Worm (Caenorhabditis elegans) whole organism, young adult: Measurements from ENCODE around the gene upb-1.

ENCODE experiments used
- B0019.2 ChIP-seq: fragments of 200-800 bp; sonication (Bioruptor generic); conservative IDR thresholded peaks from 2 replicates; pipeline ENCODE4 v1.3.6; 2022; ENCODE audit warnings: missing genetic modification reagents, missing genetic modification characterization, missing compliant biosample characterization
- B0035.1 ChIP-seq: sonication (generic microtip); optimal IDR thresholded peaks from 2 replicates; lab custom pipeline; 2016; ENCODE audit warnings: missing genetic modification characterization, mild to moderate bottlenecking, missing compliant biosample characterization, missing genotype, missing genetic modification reagents
- B0261.1 ChIP-seq: sonication (generic microtip); optimal IDR thresholded peaks from 2 replicates; lab custom pipeline; 2016; ENCODE audit warnings: mild to moderate bottlenecking, missing genetic modification characterization, moderate library complexity, missing compliant biosample characterization
- F22D6.2 ChIP-seq: sonication (generic microtip); optimal IDR thresholded peaks from 2 replicates; lab custom pipeline; 2016; ENCODE audit warnings: mild to moderate bottlenecking, missing genetic modification characterization, missing compliant biosample characterization
- F39B2.1 ChIP-seq: fragments of 200-800 bp; sonication (Bioruptor generic); IDR thresholded peaks from 2 replicates; pipeline ENCODE4 v1.3.6; 2022; ENCODE audit warnings: missing genetic modification reagents, missing genetic modification characterization, missing compliant biosample characterization
- F49E8.2 ChIP-seq: sonication (generic microtip); optimal IDR thresholded peaks from 3 replicates; lab custom pipeline; 2017; ENCODE audit warnings: missing genetic modification characterization, mild to moderate bottlenecking, missing compliant biosample characterization, antibody characterized with exemption, moderate library complexity; ENCODE audit not compliant: insufficient read depth
- F52B5.7 ChIP-seq: sonication (generic microtip); optimal IDR thresholded peaks from 2 replicates; lab custom pipeline; 2016; ENCODE audit warnings: mild to moderate bottlenecking, missing genetic modification characterization, missing compliant biosample characterization
- K11D2.4 ChIP-seq: fragments of 200-800 bp; sonication (Bioruptor generic); IDR thresholded peaks from 2 replicates; pipeline ENCODE4 v1.3.6; 2022; ENCODE audit warnings: missing genetic modification reagents, missing genetic modification characterization, missing compliant biosample characterization
- K12H6.12 ChIP-seq: fragments of 200-800 bp; sonication (Bioruptor generic); optimal IDR thresholded peaks from 2 replicates; lab custom pipeline; 2018; ENCODE audit warnings: mild to moderate bottlenecking, missing genetic modification characterization, missing compliant biosample characterization
- Y53F4B.3 ChIP-seq: fragments of 200-800 bp; sonication (Bioruptor generic); IDR thresholded peaks from 2 replicates; pipeline ENCODE4 v1.3.6; 2022; ENCODE audit warnings: missing genetic modification reagents, missing genetic modification characterization, missing compliant biosample characterization
- Y53G8AR.9 ChIP-seq: fragments of 200-800 bp; sonication (Bioruptor generic); conservative IDR thresholded peaks from 2 replicates; pipeline ENCODE4 v1.3.6; 2022; ENCODE audit warnings: missing genetic modification reagents, missing genetic modification characterization, missing compliant biosample characterization
- Y56A3A.18 ChIP-seq: fragments of 200-800 bp; sonication (Bioruptor generic); IDR thresholded peaks from 2 replicates; pipeline ENCODE4 v1.3.6; 2022; ENCODE audit warnings: missing genetic modification reagents, missing genetic modification characterization, missing compliant biosample characterization
- Y79H2A.3 ChIP-seq: fragments of 200-800 bp; sonication (Bioruptor generic); conservative IDR thresholded peaks from 2 replicates; pipeline ENCODE4 v1.3.6; 2022; ENCODE audit warnings: missing genetic modification reagents, missing genetic modification characterization, missing compliant biosample characterization
- ZK185.1 ChIP-seq: sonication (generic microtip); optimal IDR thresholded peaks from 2 replicates; lab custom pipeline; 2016; ENCODE audit warnings: mild to moderate bottlenecking, missing genetic modification characterization, missing compliant biosample characterization; ENCODE audit not compliant: poor library complexity, severe bottlenecking
- ama-1 ChIP-seq, 3 experiments: fragments of 150-350 bp in 1 of 3; sonication (generic microtip) in 2 of 3; optimal IDR thresholded peaks; 2 replicates each; lab custom pipeline; 2014 to 2018; ENCODE audit warnings: missing biosample characterization in 2 of 3, missing genetic modification characterization in 2 of 3, missing genetic modification reagents in 2 of 3
- aptf-2 ChIP-seq: fragments of 200-800 bp; sonication (Bioruptor generic); conservative IDR thresholded peaks from 2 replicates; pipeline ENCODE4 v1.3.6; 2022; ENCODE audit warnings: missing genetic modification reagents, missing genetic modification characterization, missing compliant biosample characterization
- athp-1 ChIP-seq: sonication (generic microtip); optimal IDR thresholded peaks from 2 replicates; lab custom pipeline; 2017; ENCODE audit warnings: mild to moderate bottlenecking, missing genetic modification characterization, missing compliant biosample characterization
- bed-1 ChIP-seq: fragments of 200-800 bp; sonication (Bioruptor generic); IDR thresholded peaks from 2 replicates; pipeline ENCODE4 v1.3.6; 2022; ENCODE audit warnings: missing genetic modification reagents, missing genetic modification characterization, missing compliant biosample characterization
- ccch-3 ChIP-seq: fragments of 200-800 bp; sonication (Bioruptor generic); optimal IDR thresholded peaks from 2 replicates; lab custom pipeline; 2018; ENCODE audit warnings: mild to moderate bottlenecking, missing genetic modification characterization, missing compliant biosample characterization
- cebp-1 ChIP-seq, 2 experiments: fragments of 200-800 bp in 1 of 2; sonication (Bioruptor generic) in 1 of 2; sonication (generic microtip) in 1 of 2; IDR thresholded peaks in 1 of 2; optimal IDR thresholded peaks in 1 of 2; 2 replicates each; pipeline versions ENCODE4 v1.3.6 to Lab custom; 2017 to 2022; ENCODE audit warnings: missing compliant biosample characterization in 2 of 2, missing genetic modification characterization in 2 of 2, mild to moderate bottlenecking in 1 of 2, missing genetic modification reagents in 1 of 2, moderate library complexity in 1 of 2
- ceh-100 ChIP-seq: fragments of 200-800 bp; sonication (Bioruptor generic); IDR thresholded peaks from 2 replicates; pipeline ENCODE4 v1.3.6; 2022; ENCODE audit warnings: missing genetic modification reagents, missing genetic modification characterization, missing compliant biosample characterization
- ceh-27 ChIP-seq: fragments of 200-800 bp; sonication (Bioruptor generic); optimal IDR thresholded peaks from 2 replicates; lab custom pipeline; 2018; ENCODE audit warnings: mild to moderate bottlenecking, missing genetic modification characterization, moderate library complexity, missing compliant biosample characterization
- ceh-79 ChIP-seq: sonication (generic microtip); optimal IDR thresholded peaks from 2 replicates; lab custom pipeline; 2017; ENCODE audit warnings: mild to moderate bottlenecking, missing genetic modification characterization, missing compliant biosample characterization
- dpff-1 ChIP-seq: sonication (generic microtip); optimal IDR thresholded peaks from 2 replicates; lab custom pipeline; 2017; ENCODE audit warnings: mild to moderate bottlenecking, missing genetic modification characterization, missing compliant biosample characterization
- egl-44 ChIP-seq: fragments of 200-800 bp; sonication (Bioruptor generic); IDR thresholded peaks from 2 replicates; pipeline ENCODE4 v1.3.6; 2022; ENCODE audit warnings: missing genetic modification reagents, missing genetic modification characterization, missing compliant biosample characterization
- fkh-3 ChIP-seq: sonication (generic microtip); optimal IDR thresholded peaks from 2 replicates; lab custom pipeline; 2016; ENCODE audit warnings: mild to moderate bottlenecking, missing genetic modification characterization, missing compliant biosample characterization
- gei-17 ChIP-seq: fragments of 200-800 bp; sonication (Bioruptor generic); optimal IDR thresholded peaks from 2 replicates; lab custom pipeline; 2018; ENCODE audit warnings: mild to moderate bottlenecking, missing genetic modification characterization, missing compliant biosample characterization
- hmg-20 ChIP-seq: fragments of 200-800 bp; sonication (Bioruptor generic); IDR thresholded peaks from 2 replicates; pipeline ENCODE4 v1.3.6; 2022; ENCODE audit warnings: missing genetic modification reagents, missing genetic modification characterization, missing compliant biosample characterization
- hrde-1 ChIP-seq: sonication (generic microtip); optimal IDR thresholded peaks from 2 replicates; lab custom pipeline; 2016; ENCODE audit warnings: missing genetic modification characterization, mild to moderate bottlenecking, missing compliant biosample characterization, moderate library complexity, missing genotype, missing genetic modification reagents, borderline replicate concordance
- hsf-1 ChIP-seq: fragments of 200-800 bp; sonication (Bioruptor generic); IDR thresholded peaks from 2 replicates; pipeline ENCODE4 v1.3.6; 2022; ENCODE audit warnings: missing genetic modification reagents, missing genetic modification characterization, missing compliant biosample characterization
- madf-10 ChIP-seq: sonication (generic microtip); optimal IDR thresholded peaks from 2 replicates; lab custom pipeline; 2016; ENCODE audit warnings: mild to moderate bottlenecking, missing genetic modification characterization, missing compliant biosample characterization
- madf-8 ChIP-seq: fragments of 200-800 bp; sonication (Bioruptor generic); conservative IDR thresholded peaks from 2 replicates; pipeline ENCODE4 v1.3.6; 2022; ENCODE audit warnings: missing genetic modification reagents, missing genetic modification characterization, missing compliant biosample characterization
- mes-4 ChIP-seq: sonication (generic microtip); optimal IDR thresholded peaks from 2 replicates; lab custom pipeline; 2016; ENCODE audit warnings: missing genotype, missing genetic modification characterization, missing compliant biosample characterization
- mxl-1 ChIP-seq: sonication (generic microtip); optimal IDR thresholded peaks from 2 replicates; lab custom pipeline; 2016; ENCODE audit warnings: missing genetic modification characterization, missing compliant biosample characterization
- nfyb-1 ChIP-seq: fragments of 200-800 bp; sonication (Bioruptor generic); IDR thresholded peaks from 2 replicates; pipeline ENCODE4 v1.3.6; 2022; ENCODE audit warnings: missing genetic modification reagents, missing genetic modification characterization, missing compliant biosample characterization
- nhr-179 ChIP-seq: sonication (generic microtip); optimal IDR thresholded peaks from 2 replicates; lab custom pipeline; 2016; ENCODE audit warnings: mild to moderate bottlenecking, missing genetic modification characterization, missing compliant biosample characterization
- pha-4 ChIP-seq: fragments of 150-350 bp; sonication (generic microtip); optimal IDR thresholded peaks from 2 replicates; lab custom pipeline; 2014; ENCODE audit warnings: missing biosample characterization, missing genetic modification reagents, missing genetic modification characterization
- rec-8 ChIP-seq, 2 experiments: sonication (generic microtip); optimal IDR thresholded peaks; 2 replicates each; lab custom pipeline; 2016; ENCODE audit warnings: mild to moderate bottlenecking in 2 of 2, missing genetic modification characterization in 2 of 2, missing genetic modification reagents in 2 of 2, missing genotype in 2 of 2, missing biosample characterization in 1 of 2, missing compliant biosample characterization in 1 of 2, moderate library complexity in 1 of 2
- sdz-38 ChIP-seq: sonication (generic microtip); optimal IDR thresholded peaks from 2 replicates; lab custom pipeline; 2016; ENCODE audit warnings: missing genotype, missing genetic modification characterization, missing compliant biosample characterization
- snpc-3.4 ChIP-seq: sonication (generic microtip); optimal IDR thresholded peaks from 2 replicates; lab custom pipeline; 2017; ENCODE audit warnings: missing genetic modification characterization, mild to moderate bottlenecking, missing compliant biosample characterization, antibody characterized with exemption, moderate library complexity, missing genotype, missing genetic modification reagents
- snpc-4 ChIP-seq, 5 experiments: fragments of 150-350 bp in 1 of 5; sonication (generic microtip) in 4 of 5; optimal IDR thresholded peaks; 2 replicates each; lab custom pipeline; 2014 to 2018; ENCODE audit warnings: missing genetic modification characterization in 5 of 5, missing biosample characterization in 3 of 5, antibody characterized with exemption in 2 of 5, mild to moderate bottlenecking in 2 of 5, missing compliant biosample characterization in 2 of 5, missing genotype in 2 of 5, moderate library complexity in 2 of 5, missing genetic modification reagents in 1 of 5
- sptf-2 ChIP-seq: fragments of 200-800 bp; sonication (Bioruptor generic); optimal IDR thresholded peaks from 2 replicates; lab custom pipeline; 2018; ENCODE audit warnings: mild to moderate bottlenecking, missing genetic modification characterization, missing compliant biosample characterization
- tbp1 ChIP-seq: fragments of 200-800 bp; sonication (Bioruptor generic); optimal IDR thresholded peaks from 2 replicates; lab custom pipeline; 2018; ENCODE audit warnings: mild to moderate bottlenecking, missing genetic modification characterization, missing compliant biosample characterization
- unc-62 ChIP-seq: fragments of 150-350 bp; optimal IDR thresholded peaks from 2 replicates; lab custom pipeline; 2014; ENCODE audit warnings: missing biosample characterization, missing genetic modification reagents, missing genetic modification characterization
- ztf-28 ChIP-seq: fragments of 200-800 bp; sonication (Bioruptor generic); IDR thresholded peaks from 2 replicates; pipeline ENCODE4 v1.3.6; 2022; ENCODE audit warnings: missing genetic modification reagents, missing genetic modification characterization, missing compliant biosample characterization

Gene upb-1

ce11 chrII:6250782-6251461 is 39.0 kb downstream of the upb-1 start, which contains the start of gene phb-2 (continued):
- no peak for TF ChIP-seq Y56A3A.18 (GFP tag; lab: Robert Waterston, UW)
- TF ChIP-seq pha-4 (tag; lab: Kevin White, UChicago), result peak; percentile 51
- TF ChIP-seq athp-1, result no peak
- TF ChIP-seq F52B5.7 (tag; lab: Kevin White, UChicago), result no peak
- 0 out of 2 replicates have a peak, but pooled peaks have one; percentile 29 for TF ChIP-seq Y53G8AR.9 (GFP tag; lab: Robert Waterston, UW)
- no peak for TF ChIP-seq snpc-4 (GFP tag; optimal IDR thresholded peaks at IDR 0.05; lab: Kevin White, UChicago)
- peak; percentile 5 to 51 (median 15) for TF ChIP-seq snpc-4 (tag; optimal IDR thresholded peaks at IDR 0.05; lab: Kevin White, UChicago)
- TF ChIP-seq K12H6.12 (tag; lab: Kevin White, UChicago), result peak; percentile 25
- peak; percentile 49 for TF ChIP-seq tbp1
- no peak for TF ChIP-seq rec-8 (tag; optimal IDR thresholded peaks at IDR 0.05; lab: Kevin White, UChicago)
- 0 out of 2 replicates have a peak, but pooled peaks have one; percentile 25 for TF ChIP-seq madf-8
- TF ChIP-seq dpff-1, result no peak
- no peak for TF ChIP-seq egl-44 (GFP tag; lab: Robert Waterston, UW)
- peak; percentile 17 for TF ChIP-seq F49E8.2
- TF ChIP-seq Y53F4B.3 (GFP tag; lab: Robert Waterston, UW), result no peak
- peak; percentile 68 for TF ChIP-seq ceh-27 (GFP tag; lab: Kevin White, UChicago)
- TF ChIP-seq K11D2.4 (GFP tag; lab: Robert Waterston, UW), result no peak
- TF ChIP-seq aptf-2 (GFP tag; lab: Robert Waterston, UW), result no peak
- TF ChIP-seq mes-4 (tag; lab: Kevin White, UChicago), result no peak
- TF ChIP-seq hsf-1, result no peak
- TF ChIP-seq ama-1 (optimal IDR thresholded peaks at IDR 0.05; lab: Kevin White, UChicago), result no peak
- TF ChIP-seq ama-1 (GFP tag; optimal IDR thresholded peaks at IDR 0.05; lab: Kevin White, UChicago), result peak in 1 of 2 experiments; percentile 32
- TF ChIP-seq nfyb-1 (GFP tag; lab: Robert Waterston, UW), result peak; percentile 58; the same call in 1 of the 2 replicates
- no peak for TF ChIP-seq ceh-79 (tag; lab: Kevin White, UChicago)
- TF ChIP-seq nhr-179 (tag; lab: Kevin White, UChicago), result no peak
- 0 out of 2 replicates have a peak, but pooled peaks have one; percentile 14 for TF ChIP-seq cebp-1 (GFP tag; IDR thresholded peaks at IDR 0.05; lab: Robert Waterston, UW)
- TF ChIP-seq cebp-1 (tag; optimal IDR thresholded peaks at IDR 0.05; lab: Kevin White, UChicago), result peak; percentile 59
- no peak for TF ChIP-seq B0035.1 (tag; lab: Kevin White, UChicago)
- no peak for TF ChIP-seq B0019.2 (GFP tag; lab: Robert Waterston, UW)
- no peak for TF ChIP-seq Y79H2A.3 (GFP tag; lab: Robert Waterston, UW)
- no peak for TF ChIP-seq ztf-28
- TF ChIP-seq sdz-38 (tag; lab: Kevin White, UChicago), result no peak
- no peak for TF ChIP-seq B0261.1 (tag; lab: Kevin White, UChicago)
- no peak for TF ChIP-seq F22D6.2
- no peak for TF ChIP-seq sptf-2
- peak; percentile 2 for TF ChIP-seq ccch-3 (GFP tag; lab: Kevin White, UChicago)
- no peak for TF ChIP-seq fkh-3 (tag; lab: Kevin White, UChicago)
- no peak for TF ChIP-seq bed-1 (GFP tag; lab: Robert Waterston, UW)
- no peak for TF ChIP-seq unc-62 (GFP tag; lab: Kevin White, UChicago)
- no peak for TF ChIP-seq F39B2.1
- no peak for TF ChIP-seq hrde-1 (tag; lab: Kevin White, UChicago)
- TF ChIP-seq snpc-3.4, result peak; percentile 19
- TF ChIP-seq madf-10 (tag; lab: Kevin White, UChicago), result no peak
- TF ChIP-seq gei-17 (GFP tag; lab: Kevin White, UChicago), result no peak
- no peak for TF ChIP-seq hmg-20
- TF ChIP-seq mxl-1 (tag; lab: Kevin White, UChicago), result no peak
- TF ChIP-seq ZK185.1 (tag; lab: Kevin White, UChicago), result peak; percentile 22
- peak; percentile 41; the same call in 1 of the 2 replicates for TF ChIP-seq ceh-100 (GFP tag; lab: Robert Waterston, UW)
